Fruit fly (Drosophila melanogaster) whole organism, embryonic: ENCODE measurements around the gene CG17239.

ENCODE experiments used
- Abd-B ChIP-seq: fragments of 200-800 bp; sonication (Bioruptor generic); optimal IDR thresholded peaks from 2 replicates; lab custom pipeline; 2018; ENCODE audit warnings: missing biosample characterization, mild to moderate bottlenecking, missing genetic modification characterization, moderate library complexity
- BtbVII ChIP-seq: fragments of 200-800 bp; sonication (Bioruptor generic); optimal IDR thresholded peaks from 3 replicates; lab custom pipeline; 2017; ENCODE audit warnings: missing biosample characterization, mild to moderate bottlenecking, missing genetic modification characterization
- CG10209 ChIP-seq: fragments of 200-800 bp; sonication (Bioruptor generic); optimal IDR thresholded peaks from 3 replicates; lab custom pipeline; 2017; ENCODE audit warnings: missing biosample characterization, mild to moderate bottlenecking, missing genetic modification characterization, missing genetic modification reagents
- CG10565 ChIP-seq: fragments of 200-800 bp; sonication (Bioruptor generic); optimal IDR thresholded peaks from 3 replicates; lab custom pipeline; 2016; ENCODE audit warnings: missing biosample characterization, mild to moderate bottlenecking, missing genetic modification characterization
- CG10979 ChIP-seq: fragments of 200-800 bp; sonication (Bioruptor generic); optimal IDR thresholded peaks from 2 replicates; lab custom pipeline; 2018; ENCODE audit warnings: missing biosample characterization, mild to moderate bottlenecking, missing genetic modification characterization, moderate library complexity
- CG11398 ChIP-seq: fragments of 200-800 bp; sonication (Bioruptor generic); optimal IDR thresholded peaks from 2 replicates; lab custom pipeline; 2016; ENCODE audit warnings: missing biosample characterization, missing genetic modification characterization
- CG11560 ChIP-seq: fragments of 200-800 bp; sonication (Bioruptor generic); IDR thresholded peaks from 3 replicates; pipeline ENCODE4 v1.3.6; 2022; ENCODE audit warnings: missing biosample characterization, missing genetic modification characterization
- CG12236 ChIP-seq: fragments of 200-800 bp; sonication (Bioruptor generic); optimal IDR thresholded peaks from 2 replicates; lab custom pipeline; 2016; ENCODE audit warnings: missing biosample characterization, missing genetic modification characterization
- CG1233 ChIP-seq: fragments of 200-800 bp; sonication (Bioruptor generic); optimal IDR thresholded peaks from 4 replicates; lab custom pipeline; 2018; ENCODE audit warnings: missing biosample characterization, mild to moderate bottlenecking, missing genetic modification characterization
- CG12659 ChIP-seq: fragments of 200-800 bp; sonication (Bioruptor generic); optimal IDR thresholded peaks from 3 replicates; lab custom pipeline; 2017; ENCODE audit warnings: mild to moderate bottlenecking, missing biosample characterization, missing genetic modification reagents, missing genetic modification characterization
- CG17328 ChIP-seq: fragments of 200-800 bp; sonication (Bioruptor generic); IDR thresholded peaks from 2 replicates; pipeline ENCODE4 v1.3.6; 2022; ENCODE audit warnings: missing biosample characterization, missing genetic modification characterization
- CG17359 ChIP-seq: fragments of 200-800 bp; sonication (Bioruptor generic); optimal IDR thresholded peaks from 3 replicates; lab custom pipeline; 2018; ENCODE audit warnings: missing biosample characterization, mild to moderate bottlenecking, missing genetic modification characterization, moderate library complexity
- CG18764 ChIP-seq: fragments of 200-800 bp; sonication (Bioruptor generic); optimal IDR thresholded peaks from 3 replicates; lab custom pipeline; 2016; ENCODE audit warnings: missing biosample characterization, missing genetic modification characterization
- CG2678 ChIP-seq: fragments of 200-800 bp; sonication (Bioruptor generic); optimal IDR thresholded peaks from 3 replicates; lab custom pipeline; 2019; ENCODE audit warnings: missing biosample characterization, mild to moderate bottlenecking, missing genetic modification characterization, moderate library complexity
- CG32532 ChIP-seq: fragments of 200-800 bp; sonication (Bioruptor generic); IDR thresholded peaks from 2 replicates; pipeline ENCODE4 v1.3.6; 2022; ENCODE audit warnings: missing biosample characterization, missing genetic modification characterization
- CG33213 ChIP-seq: fragments of 200-800 bp; sonication (Bioruptor generic); optimal IDR thresholded peaks from 3 replicates; lab custom pipeline; 2016; ENCODE audit warnings: missing biosample characterization, missing genetic modification characterization
- CG3407 ChIP-seq: fragments of 200-800 bp; sonication (Bioruptor generic); optimal IDR thresholded peaks from 2 replicates; lab custom pipeline; 2018; ENCODE audit warnings: missing biosample characterization, mild to moderate bottlenecking, missing genetic modification characterization
- CG4328 ChIP-seq: fragments of 200-800 bp; sonication (Bioruptor generic); optimal IDR thresholded peaks from 3 replicates; lab custom pipeline; 2017; ENCODE audit warnings: missing biosample characterization, missing genetic modification reagents, missing genetic modification characterization
- CG6654 ChIP-seq: fragments of 200-800 bp; sonication (Bioruptor generic); optimal IDR thresholded peaks from 2 replicates; lab custom pipeline; 2017; ENCODE audit warnings: missing biosample characterization, mild to moderate bottlenecking, missing genetic modification characterization
- CG6689 ChIP-seq: fragments of 200-800 bp; sonication (Bioruptor generic); IDR thresholded peaks from 2 replicates; pipeline ENCODE4 v1.3.6; 2022; ENCODE audit warnings: missing biosample characterization, missing genetic modification characterization
- CG6813 ChIP-seq: fragments of 200-800 bp; sonication (Bioruptor generic); optimal IDR thresholded peaks from 2 replicates; lab custom pipeline; 2017; ENCODE audit warnings: missing biosample characterization, missing genetic modification characterization, mild to moderate bottlenecking, moderate library complexity, missing genetic modification reagents
- CG7271 ChIP-seq: fragments of 200-800 bp; sonication (Bioruptor generic); optimal IDR thresholded peaks from 2 replicates; lab custom pipeline; 2018; ENCODE audit warnings: missing biosample characterization, mild to moderate bottlenecking, missing genetic modification characterization, moderate library complexity
- CG7357 ChIP-seq: fragments of 200-800 bp; sonication (Bioruptor generic); IDR thresholded peaks from 3 replicates; pipeline ENCODE4 v1.3.6; 2022; ENCODE audit warnings: missing biosample characterization, missing genetic modification characterization
- CG8944 ChIP-seq: fragments of 200-800 bp; sonication (Bioruptor generic); optimal IDR thresholded peaks from 3 replicates; lab custom pipeline; 2016; ENCODE audit warnings: missing biosample characterization, missing genetic modification characterization
- Camta ChIP-seq: fragments of 200-800 bp; sonication (Bioruptor generic); optimal IDR thresholded peaks from 2 replicates; lab custom pipeline; 2016; ENCODE audit warnings: missing biosample characterization, missing genetic modification characterization
- CrebB ChIP-seq: fragments of 200-800 bp; sonication (Bioruptor generic); optimal IDR thresholded peaks from 3 replicates; lab custom pipeline; 2018; ENCODE audit warnings: missing biosample characterization, mild to moderate bottlenecking, missing genetic modification characterization
- Deaf1 ChIP-seq: fragments of 200-800 bp; optimal IDR thresholded peaks from 3 replicates; lab custom pipeline; 2019; ENCODE audit warnings: missing biosample characterization, mild to moderate bottlenecking, missing genetic modification characterization, moderate library complexity
- Ets65A ChIP-seq: fragments of 200-800 bp; sonication (Bioruptor generic); peaks from one replicate; lab custom pipeline; 2016; ENCODE audit warnings: missing biosample characterization, missing genetic modification characterization
- Lim3 ChIP-seq: fragments of 200-800 bp; sonication (Bioruptor generic); IDR thresholded peaks from 2 replicates; pipeline ENCODE4 v1.3.6; 2022; ENCODE audit warnings: missing biosample characterization, missing genetic modification characterization
- Mes4 ChIP-seq: fragments of 200-800 bp; sonication (Bioruptor generic); optimal IDR thresholded peaks from 2 replicates; lab custom pipeline; 2016; ENCODE audit warnings: missing biosample characterization, missing genetic modification characterization
- PHDP ChIP-seq: fragments of 200-800 bp; sonication (Bioruptor generic); optimal IDR thresholded peaks from 3 replicates; lab custom pipeline; 2018; ENCODE audit warnings: missing biosample characterization, mild to moderate bottlenecking, missing genetic modification characterization, moderate library complexity
- ara ChIP-seq: fragments of 200-800 bp; sonication (Bioruptor generic); IDR thresholded peaks from 2 replicates; pipeline ENCODE4 v1.3.6; 2022; ENCODE audit warnings: missing biosample characterization, missing genetic modification characterization
- bcd ChIP-seq: fragments of 200-800 bp; sonication (Bioruptor generic); optimal IDR thresholded peaks from 2 replicates; lab custom pipeline; 2017; ENCODE audit warnings: missing biosample characterization, mild to moderate bottlenecking, missing genetic modification characterization
- bowl ChIP-seq: fragments of 200-800 bp; sonication (Bioruptor generic); IDR thresholded peaks from 2 replicates; pipeline ENCODE4 v1.3.6; 2022; ENCODE audit warnings: missing biosample characterization, missing genetic modification characterization
- croc ChIP-seq: fragments of 200-800 bp; sonication (Bioruptor generic); conservative IDR thresholded peaks from 3 replicates; pipeline ENCODE4 v1.3.6; 2022; ENCODE audit warnings: missing biosample characterization, missing genetic modification characterization
- dati ChIP-seq: fragments of 200-800 bp; sonication (Bioruptor generic); IDR thresholded peaks from 2 replicates; pipeline ENCODE4 v1.3.6; 2022; ENCODE audit warnings: missing biosample characterization, missing genetic modification characterization
- ftz-f1 ChIP-seq: fragments of 200-800 bp; sonication (Bioruptor generic); optimal IDR thresholded peaks from 2 replicates; lab custom pipeline; 2016; ENCODE audit warnings: missing biosample characterization, missing genetic modification characterization
- gcm ChIP-seq: fragments of 200-800 bp; sonication (Bioruptor generic); optimal IDR thresholded peaks from 2 replicates; lab custom pipeline; 2019; ENCODE audit warnings: missing biosample characterization, mild to moderate bottlenecking, missing genetic modification characterization, moderate library complexity
- grn ChIP-seq: fragments of 200-800 bp; sonication (Bioruptor generic); optimal IDR thresholded peaks from 3 replicates; lab custom pipeline; 2017; ENCODE audit warnings: missing biosample characterization, missing genetic modification characterization
- gsb ChIP-seq: fragments of 200-800 bp; sonication (Bioruptor generic); IDR thresholded peaks from 2 replicates; pipeline ENCODE4 v1.3.6; 2022; ENCODE audit warnings: missing biosample characterization, missing genetic modification characterization
- hth ChIP-seq: fragments of >200 bp; optimal IDR thresholded peaks from 2 replicates; lab custom pipeline; 2017; ENCODE audit warnings: inconsistent platforms
- kay ChIP-seq: fragments of 200-800 bp; sonication (Bioruptor generic); optimal IDR thresholded peaks from 2 replicates; lab custom pipeline; 2016; ENCODE audit warnings: missing biosample characterization, missing genetic modification characterization
- luna ChIP-seq: fragments of 200-800 bp; sonication (Bioruptor generic); optimal IDR thresholded peaks from 2 replicates; lab custom pipeline; 2016; ENCODE audit warnings: missing biosample characterization, missing genetic modification characterization
- mld ChIP-seq: fragments of 200-800 bp; sonication (Bioruptor generic); IDR thresholded peaks from 3 replicates; pipeline ENCODE4 v1.3.6; 2022; ENCODE audit warnings: missing biosample characterization, missing genetic modification characterization; ENCODE audit not compliant: partially characterized antibody
- pfk ChIP-seq: fragments of 200-800 bp; sonication (Bioruptor generic); optimal IDR thresholded peaks from 2 replicates; lab custom pipeline; 2018; ENCODE audit warnings: missing biosample characterization, mild to moderate bottlenecking, missing genetic modification characterization, moderate library complexity
- sc ChIP-seq, 3 experiments: fragments of >200 bp in 2 of 3; fragments of 200-800 bp in 1 of 3; sonication (Bioruptor generic) in 1 of 3; optimal IDR thresholded peaks; 2 replicates in 2 of 3; 3 replicates in 1 of 3; lab custom pipeline; 2017; ENCODE audit warnings: mild to moderate bottlenecking in 1 of 3, missing biosample characterization in 1 of 3, missing genetic modification characterization in 1 of 3, missing genetic modification reagents in 1 of 3
- ssp ChIP-seq: fragments of 200-800 bp; sonication (Bioruptor generic); IDR thresholded peaks from 2 replicates; pipeline ENCODE4 v1.3.6; 2022; ENCODE audit warnings: missing biosample characterization, missing genetic modification characterization
- trem ChIP-seq: fragments of 200-800 bp; optimal IDR thresholded peaks from 3 replicates; lab custom pipeline; 2019; ENCODE audit warnings: missing biosample characterization, mild to moderate bottlenecking, missing genetic modification characterization, moderate library complexity
- yki ChIP-seq: fragments of >200 bp; optimal IDR thresholded peaks from 3 replicates; lab custom pipeline; 2018

CG17239 gene

DNA sequence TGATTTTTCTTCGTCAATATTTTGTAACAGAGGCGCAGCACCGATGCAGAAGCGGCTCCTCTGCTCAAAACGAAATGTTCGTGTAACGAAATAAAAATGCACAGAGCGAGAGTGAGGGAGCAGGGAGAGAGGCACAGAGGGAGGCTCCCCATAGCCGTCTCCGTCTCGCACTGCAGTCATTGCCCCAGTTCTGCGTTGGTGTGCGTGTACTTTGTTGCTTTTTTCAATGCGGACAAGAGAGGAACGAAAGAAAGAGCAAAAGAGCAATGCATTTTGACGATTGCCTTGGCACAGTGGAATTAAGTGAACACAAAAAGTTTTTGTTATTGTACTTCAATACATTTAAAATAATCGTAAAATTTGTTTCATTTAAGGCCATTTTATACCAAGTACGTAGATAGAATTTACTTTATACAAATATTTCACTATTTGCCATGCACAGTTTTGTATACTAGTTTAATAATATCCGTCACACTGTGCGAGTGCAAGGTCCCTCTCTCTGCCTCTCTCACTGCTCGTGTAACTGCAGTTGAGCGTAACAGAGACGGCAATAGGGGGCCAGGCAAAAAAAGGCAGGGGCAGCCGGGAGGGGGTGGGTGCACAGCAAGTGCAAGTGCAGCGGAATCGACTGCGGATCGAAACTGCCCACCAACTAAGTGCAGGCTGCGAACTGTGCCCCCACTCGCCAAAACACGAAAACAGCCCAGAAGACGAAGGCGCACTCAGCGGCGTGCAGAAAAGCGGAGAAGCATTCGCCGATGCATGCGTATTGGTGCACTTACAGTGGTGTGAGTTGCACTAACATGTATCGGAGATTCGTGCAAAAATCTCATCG lies 49.9 kb downstream of the CG17239 start (continued):
- TF ChIP-seq CG1233 (GFP tag; lab: Kevin White, UChicago) (peak; percentile 98), ara (GFP tag; lab: Robert Waterston, UW) (peak; percentile 100), gsb (GFP tag; lab: Robert Waterston, UW) (peak; percentile 79), Mes4 (GFP tag; lab: Kevin White, UChicago) (peak; percentile 99), CG8944 (GFP tag; lab: Kevin White, UChicago) (peak; percentile 97), dati (GFP tag; lab: Robert Waterston, UW) (peak; percentile 98), CG2678 (tag; lab: Kevin White, UChicago) (peak; percentile 98), kay (GFP tag; lab: Kevin White, UChicago) (peak; percentile 98), Deaf1 (tag; lab: Kevin White, UChicago) (peak; percentile 80), CG11560 (tag; lab: Robert Waterston, UW) (peak; percentile 86), bcd (GFP tag; lab: Kevin White, UChicago) (peak; percentile 97), CG6813 (GFP tag; lab: Kevin White, UChicago) (peak; percentile 99), hth (lab: Kevin White, UChicago) (no peak), BtbVII (GFP tag; lab: Kevin White, UChicago) (peak; percentile 93), CG33213 (GFP tag; lab: Kevin White, UChicago) (peak; percentile 98), ftz-f1 (GFP tag; lab: Kevin White, UChicago) (peak; percentile 83), gcm (GFP tag; lab: Kevin White, UChicago) (peak; percentile 100), Abd-B (GFP tag; lab: Kevin White, UChicago) (peak; percentile 97), Ets65A (GFP tag; lab: Kevin White, UChicago) (peak; percentile 99), croc (GFP tag; lab: Robert Waterston, UW) (peak; percentile 100), CG17328 (peak; percentile 100), CG6689 (peak; percentile 99), bowl (GFP tag; lab: Robert Waterston, UW) (peak; percentile 95), CG32532 (GFP tag; lab: Robert Waterston, UW) (peak; percentile 85), CG10979 (tag; lab: Kevin White, UChicago) (peak; percentile 100), CG10209 (GFP tag; lab: Kevin White, UChicago) (peak; percentile 98), luna (GFP tag; lab: Kevin White, UChicago) (no peak), grn (peak; percentile 89), ssp (GFP tag; lab: Robert Waterston, UW) (peak; percentile 94), CG4328 (peak; percentile 89), Lim3 (peak; percentile 98), pfk (GFP tag; lab: Kevin White, UChicago) (no peak), CG18764 (GFP tag; lab: Kevin White, UChicago) (peak; percentile 98), CG7357 (GFP tag; lab: Robert Waterston, UW) (peak; percentile 94), CG10565 (GFP tag; lab: Kevin White, UChicago) (peak; percentile 96), CG12659 (GFP tag; lab: Kevin White, UChicago) (peak; percentile 97), PHDP (tag; lab: Kevin White, UChicago) (peak; percentile 98), yki (peak; percentile 62), CrebB (tag; lab: Kevin White, UChicago) (peak; percentile 98), CG7271 (tag; lab: Kevin White, UChicago) (peak; percentile 99), CG12236 (GFP tag; lab: Kevin White, UChicago) (peak; percentile 98), CG11398 (GFP tag; lab: Kevin White, UChicago) (peak; percentile 96), mld (GFP tag; lab: Robert Waterston, UW) (peak; percentile 72; the same call in 2 of the 3 replicates), CG3407 (GFP tag; lab: Kevin White, UChicago) (peak; percentile 99), Camta (GFP tag; lab: Kevin White, UChicago) (peak; percentile 99), sc (optimal IDR thresholded peaks at IDR 0.05; lab: Kevin White, UChicago) (no peak), sc (GFP tag; optimal IDR thresholded peaks at IDR 0.05; lab: Kevin White, UChicago) (peak; percentile 100), CG6654 (GFP tag; lab: Kevin White, UChicago) (peak; percentile 94), trem (tag; lab: Kevin White, UChicago) (peak; percentile 98), CG17359 (peak; percentile 100)
